Worm (Caenorhabditis elegans): ENCODE data around the gene osm-5.

DNA sequence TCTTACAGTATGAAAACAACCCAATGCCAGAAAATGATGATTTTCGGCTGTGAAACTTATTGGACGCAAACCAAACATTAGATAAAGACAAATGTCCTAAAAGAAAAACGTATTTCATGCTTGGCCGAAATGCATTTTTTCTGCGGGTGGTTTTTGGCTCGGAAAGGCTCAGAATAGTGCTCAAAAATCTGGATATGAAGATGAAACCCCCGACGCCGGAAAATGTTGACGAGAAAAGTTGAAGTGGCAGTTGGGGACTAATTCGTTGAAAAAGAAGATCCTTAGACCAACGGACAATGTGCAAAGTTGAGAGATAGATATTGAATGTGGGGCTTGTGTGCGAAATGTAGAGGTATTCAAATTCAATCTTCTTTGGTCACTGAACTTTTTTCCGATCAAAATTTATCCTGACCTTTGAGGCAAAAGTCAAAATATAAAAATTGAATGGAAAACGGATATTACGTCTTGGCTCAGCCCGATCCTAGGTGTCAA, 34.5 kb downstream of the osm-5 start, which contains the start of gene flp-18:
- TF ChIP-seq tra-4 (tag; optimal IDR thresholded peaks at IDR 0.05) (no peak), ama-1 (optimal IDR thresholded peaks at IDR 0.05) (no peak), flt-1 (GFP tag; IDR thresholded peaks at IDR 0.05) (no peak), aly-1 (tag; optimal IDR thresholded peaks at IDR 0.05) (no peak), F13C5.2 (tag; optimal IDR thresholded peaks at IDR 0.05) (no peak), ets-7 (tag; optimal IDR thresholded peaks at IDR 0.05) (no peak), pes-1 (GFP tag; IDR thresholded peaks at IDR 0.05) (no peak), hmbx-1 (tag; optimal IDR thresholded peaks at IDR 0.05) (no peak), sea-1 (GFP tag; conservative IDR thresholded peaks at IDR 0.05) (no peak), tbx-11 (GFP tag; IDR thresholded peaks at IDR 0.05) (no peak)

Data from whole organism, early embryonic.